Fruit fly (Drosophila melanogaster) S2 (cell line): Measurements from ENCODE around the gene maca.
A peak's percentile ranks its signal among the peaks of the same experiment; 100 is the strongest.

Experiments used
- CG8478 ChIP-seq: fragments of >200 bp; optimal IDR thresholded peaks from 2 replicates; lab custom pipeline; 2018
- CTCF ChIP-seq, 2 experiments: fragments of >200 bp; optimal IDR thresholded peaks; 2 replicates each; lab custom pipeline; 2018

The maca gene

DNA sequence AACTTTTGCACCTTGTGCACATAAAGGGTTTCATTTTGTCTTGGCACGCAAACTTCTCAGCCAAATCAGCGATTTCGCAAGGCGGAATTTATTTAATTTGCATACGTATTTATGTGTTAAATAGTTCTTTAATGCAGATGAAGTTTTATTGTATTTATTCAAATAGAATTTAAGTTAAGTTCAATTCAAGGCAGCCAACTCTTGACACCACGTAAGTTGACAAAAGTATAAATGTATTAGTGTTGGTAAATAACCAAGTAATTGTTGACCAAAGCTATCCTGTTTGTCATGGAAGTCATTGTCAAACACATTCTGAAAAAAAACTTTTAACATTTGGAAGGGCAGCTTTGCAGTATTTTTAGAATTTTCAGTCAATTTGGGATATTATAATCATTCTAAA, at the start of gene maca:
Gene maca (plus strand): TSS at position 301 of the 400 bp plus-strand sequence.
- no peak for TF ChIP-seq CG8478 (lab: Kevin White, UChicago)
- no peak for TF ChIP-seq CTCF (optimal IDR thresholded peaks at IDR 0.05; lab: Kevin White, UChicago)

DNA sequence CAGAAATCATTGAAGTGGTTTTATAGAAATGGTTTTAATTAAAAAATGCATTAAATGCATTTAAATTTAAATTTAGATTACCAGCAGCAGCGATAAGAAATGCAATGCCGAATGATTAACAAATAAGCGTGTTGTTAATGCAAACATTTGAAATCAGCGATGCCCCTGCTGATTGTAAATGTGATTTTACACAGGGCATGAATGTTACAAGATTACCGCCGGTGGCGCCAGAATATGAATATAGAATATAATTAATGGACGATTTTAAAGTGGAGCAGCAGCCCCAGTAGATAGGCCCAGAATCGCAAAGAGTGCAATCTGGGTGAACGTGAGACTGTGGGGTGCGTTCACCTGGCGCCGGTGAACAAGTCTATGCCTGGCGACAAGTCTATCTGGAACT, 48.3 kb upstream of the maca start:
- TF ChIP-seq CG8478 (lab: Kevin White, UChicago) (no peak), CTCF (optimal IDR thresholded peaks at IDR 0.05; lab: Kevin White, UChicago) (no peak)

DNA sequence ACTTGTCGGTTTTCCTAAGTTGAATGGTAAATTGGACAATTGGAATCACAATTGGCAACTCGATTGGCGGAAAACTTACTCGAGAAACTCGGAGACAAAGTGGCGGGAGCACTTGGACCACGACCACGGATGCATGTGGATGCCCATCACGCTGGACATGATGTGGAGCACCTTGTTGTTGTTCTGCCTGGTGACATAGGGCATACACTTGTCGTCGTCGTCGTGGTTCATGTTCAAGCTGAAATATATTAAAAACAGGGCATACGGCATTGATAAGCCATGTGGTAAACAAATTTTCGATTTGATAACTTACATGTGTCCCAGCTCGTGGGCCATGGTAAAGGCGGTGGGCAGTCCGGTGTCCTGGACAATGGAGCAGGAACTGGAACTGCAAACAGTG, 46.6 kb upstream of the maca start:
- no peak for TF ChIP-seq CG8478 (lab: Kevin White, UChicago)
- TF ChIP-seq CTCF (optimal IDR thresholded peaks at IDR 0.05; lab: Kevin White, UChicago), result no peak

DNA sequence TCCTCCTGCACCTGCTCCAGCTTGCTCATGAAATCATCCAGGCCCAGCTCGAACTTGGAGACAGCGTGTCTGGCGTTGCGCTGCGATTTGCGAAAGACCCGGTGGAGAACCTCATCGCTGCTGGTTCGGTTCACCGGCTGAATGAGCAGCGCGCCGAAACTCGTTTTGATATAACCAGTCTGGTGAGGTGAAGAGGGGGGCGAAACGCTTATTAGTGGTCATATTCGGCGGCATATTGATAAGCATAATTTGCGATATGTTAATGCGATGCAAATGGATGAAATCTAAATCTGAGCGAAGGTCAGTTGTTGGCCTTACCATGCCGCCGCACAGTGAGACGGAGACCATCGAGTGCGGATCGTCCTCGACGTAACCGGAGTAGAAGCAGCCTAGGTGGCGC, 45.7 kb upstream of the maca start:
- TF ChIP-seq CTCF (optimal IDR thresholded peaks at IDR 0.05; lab: Kevin White, UChicago) (no peak), CG8478 (lab: Kevin White, UChicago) (no peak)

DNA sequence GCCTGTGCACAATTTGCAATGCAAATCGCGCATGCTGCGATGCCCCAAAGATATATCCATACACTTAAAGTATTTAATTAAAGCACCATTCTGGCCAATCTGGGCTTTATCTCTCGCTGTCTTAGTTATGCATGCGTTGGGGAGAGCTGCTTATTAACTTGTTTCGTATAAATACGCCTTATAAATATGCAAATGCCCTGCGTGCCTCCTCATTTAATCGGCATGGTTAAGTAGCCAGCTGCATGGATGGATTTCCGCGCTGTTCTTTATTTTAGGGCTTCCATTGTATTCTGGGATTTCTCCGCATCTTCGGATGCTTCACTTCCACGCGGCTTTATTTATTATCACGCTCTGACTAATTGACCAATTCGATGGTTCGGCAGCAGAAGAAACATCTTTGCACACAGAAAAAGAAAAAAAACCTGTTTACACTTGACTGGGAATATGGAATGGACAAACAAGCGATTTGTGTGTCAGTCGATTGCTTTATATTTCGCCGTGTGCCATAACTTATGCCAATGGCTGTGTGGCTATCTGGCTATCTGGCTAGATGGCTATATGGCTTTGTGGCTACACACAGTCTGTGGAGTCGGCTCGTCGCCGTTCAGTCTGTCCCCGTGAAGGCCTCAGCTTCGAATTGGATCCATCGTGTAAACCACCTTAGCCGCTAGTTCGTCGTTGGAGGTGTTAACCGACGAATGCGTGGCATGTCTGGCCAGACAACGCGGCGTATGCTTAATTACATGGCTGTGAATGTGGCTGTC, 42.9 kb upstream of the maca start:
- TF ChIP-seq CTCF (optimal IDR thresholded peaks at IDR 0.05; lab: Kevin White, UChicago) (no peak), CG8478 (lab: Kevin White, UChicago) (no peak)

DNA sequence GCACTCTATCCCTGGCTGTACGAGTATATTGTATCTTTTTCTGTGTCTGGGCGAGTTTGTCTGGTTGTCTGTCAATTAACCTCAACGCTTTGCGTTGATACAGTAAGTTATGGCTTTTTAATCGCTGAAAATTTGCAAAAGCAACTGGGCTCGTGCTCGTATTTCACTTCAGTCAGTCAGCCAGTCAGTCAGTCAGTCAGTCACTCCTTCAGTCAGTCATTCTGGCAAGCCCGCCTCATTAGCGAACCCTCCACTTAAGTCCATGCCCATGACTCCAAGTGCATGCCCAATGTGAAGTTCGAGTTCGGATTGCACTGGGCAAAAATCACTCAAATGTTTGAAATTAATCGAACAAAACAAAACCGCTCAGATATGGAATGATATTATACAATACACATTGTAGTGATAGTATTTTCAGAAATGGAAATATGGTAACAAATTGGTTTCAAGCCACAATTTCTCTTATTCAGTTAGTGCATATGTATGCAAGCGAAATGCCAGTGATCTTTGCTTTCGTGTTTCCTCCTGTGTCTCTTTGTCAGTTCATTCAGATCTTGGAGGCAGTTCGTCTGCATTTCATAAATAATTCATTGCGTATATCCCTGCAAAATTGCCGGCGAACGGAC, 36.9 kb upstream of the maca start:
- TF ChIP-seq CTCF (optimal IDR thresholded peaks at IDR 0.05; lab: Kevin White, UChicago) (no peak), CG8478 (lab: Kevin White, UChicago) (no peak)

DNA sequence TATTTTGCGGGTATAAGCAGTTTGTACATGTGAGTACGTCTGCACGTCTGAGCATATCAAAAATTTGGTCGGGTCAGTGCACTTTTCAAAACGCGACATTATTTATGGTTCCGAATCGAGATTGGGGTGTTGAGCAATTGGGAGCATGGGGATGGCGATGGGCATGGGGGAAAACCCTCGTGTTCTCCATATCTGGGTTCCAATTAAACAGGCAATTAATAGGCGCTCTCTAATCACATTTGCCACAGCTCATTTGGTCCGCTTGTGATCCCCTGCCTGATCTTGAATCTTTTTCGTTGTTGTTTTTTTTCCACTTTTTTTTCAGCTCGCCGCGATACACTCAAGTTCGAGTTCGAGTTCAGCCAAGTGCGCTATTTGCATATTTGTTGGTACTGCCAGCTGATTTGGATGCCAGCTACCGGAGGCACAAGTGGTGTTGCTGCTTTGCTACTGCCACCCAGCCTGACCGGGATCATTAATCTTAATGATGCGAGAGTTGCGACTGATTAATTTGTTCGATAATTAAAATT, 36.2 kb upstream of the maca start:
- no peak for TF ChIP-seq CG8478 (lab: Kevin White, UChicago)
- no peak for TF ChIP-seq CTCF (optimal IDR thresholded peaks at IDR 0.05; lab: Kevin White, UChicago)

DNA sequence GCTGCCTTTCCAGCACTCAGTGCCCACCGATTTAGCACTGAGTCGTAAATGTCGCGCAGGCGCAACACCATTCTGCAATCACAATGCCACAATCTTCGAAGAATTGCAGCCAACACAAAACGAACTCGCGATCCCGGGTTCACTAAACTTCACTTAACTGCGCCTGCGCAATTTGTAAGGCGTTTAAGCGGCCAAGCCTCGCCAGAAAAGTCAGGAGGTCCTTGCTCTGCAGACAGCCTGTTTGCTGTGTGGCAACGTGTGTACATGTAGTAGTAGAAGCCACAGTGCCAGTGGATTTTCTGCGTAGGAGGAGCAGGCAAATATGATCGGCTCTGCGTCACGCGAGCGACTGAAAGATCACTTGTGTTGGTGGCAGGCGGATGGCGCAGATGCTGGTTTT, 31.2 kb upstream of the maca start:
- TF ChIP-seq CTCF (optimal IDR thresholded peaks at IDR 0.05; lab: Kevin White, UChicago) (no peak), CG8478 (lab: Kevin White, UChicago) (no peak)

DNA sequence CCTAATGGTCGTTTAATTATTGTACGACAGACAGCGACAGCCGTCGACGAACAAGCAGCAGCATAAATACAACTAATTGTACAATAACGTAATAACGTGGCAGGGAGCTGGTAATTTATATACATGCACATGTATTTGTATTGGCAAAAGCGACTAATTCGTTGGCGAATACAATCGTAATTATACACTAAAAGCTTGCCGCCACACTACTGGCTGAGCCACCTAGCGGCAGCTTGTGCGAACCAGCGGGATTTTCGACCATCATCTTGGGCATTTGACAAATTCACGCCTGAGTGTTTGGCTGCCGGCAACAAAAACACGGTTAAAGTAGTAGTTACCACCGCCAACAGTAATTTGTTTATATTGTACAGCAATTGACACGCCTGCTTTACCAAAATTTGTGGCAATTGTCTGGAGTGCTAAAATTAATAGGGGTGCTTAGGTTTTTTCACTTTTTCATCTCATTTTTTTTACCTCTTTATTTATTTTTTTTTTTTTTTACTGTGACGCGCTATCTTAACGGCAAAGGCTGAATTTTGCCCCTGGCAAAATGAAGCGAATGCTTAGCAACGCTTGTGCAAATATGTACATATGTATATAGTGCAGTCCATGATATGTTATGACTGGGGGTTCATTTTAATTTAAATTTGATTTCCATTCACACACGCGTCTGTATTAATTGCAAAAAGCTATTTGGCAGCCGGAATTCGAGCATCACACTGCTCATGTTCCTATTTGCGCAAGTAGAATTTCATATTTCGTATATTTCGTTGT, 26.2 kb upstream of the maca start:
- TF ChIP-seq CTCF (optimal IDR thresholded peaks at IDR 0.05; lab: Kevin White, UChicago) (peak; percentile 45 to 63), CG8478 (lab: Kevin White, UChicago) (no peak)

DNA sequence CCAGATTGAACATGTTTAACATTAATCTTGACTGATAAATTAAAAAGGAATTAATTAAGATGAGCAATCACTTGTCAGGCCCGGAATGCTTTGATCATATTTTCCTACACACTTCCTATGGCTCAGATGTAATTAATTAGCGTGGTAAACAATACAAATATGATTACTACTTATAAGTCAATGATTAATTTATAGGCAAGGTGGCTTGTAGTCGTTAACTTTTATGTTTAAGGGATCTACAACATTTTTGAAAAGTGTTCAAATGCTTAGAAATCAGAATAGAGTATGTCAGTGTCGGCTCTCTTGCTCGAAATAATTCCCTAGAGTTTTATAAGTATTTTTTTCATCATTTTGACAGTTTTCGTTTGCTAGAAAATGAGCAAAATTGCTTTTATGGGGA, 22.7 kb upstream of the maca start:
- no peak for TF ChIP-seq CTCF (optimal IDR thresholded peaks at IDR 0.05; lab: Kevin White, UChicago)
- no peak for TF ChIP-seq CG8478 (lab: Kevin White, UChicago)

DNA sequence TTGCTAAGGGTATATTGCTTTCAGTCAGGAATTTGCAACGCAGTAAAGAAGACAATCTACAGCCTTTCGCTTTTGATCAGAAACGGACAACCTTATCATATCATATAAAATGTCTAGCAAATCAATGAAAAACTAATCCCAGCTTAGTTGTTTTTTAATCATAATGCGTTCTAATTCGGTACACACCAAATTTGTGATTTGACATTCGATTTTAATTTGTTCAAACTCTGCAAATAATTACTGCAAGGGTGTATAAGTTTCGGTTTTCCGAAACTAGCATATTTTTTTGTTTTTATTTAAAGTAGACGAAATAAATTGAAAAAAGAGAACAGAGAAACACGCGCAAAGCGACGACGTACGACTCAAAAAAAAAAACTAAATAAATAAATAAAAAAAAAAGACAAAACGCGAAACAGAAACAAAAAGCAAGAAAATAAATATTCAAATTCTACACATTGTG, 21.6 kb upstream of the maca start:
- TF ChIP-seq CTCF (optimal IDR thresholded peaks at IDR 0.05; lab: Kevin White, UChicago) (no peak), CG8478 (lab: Kevin White, UChicago) (no peak)

DNA sequence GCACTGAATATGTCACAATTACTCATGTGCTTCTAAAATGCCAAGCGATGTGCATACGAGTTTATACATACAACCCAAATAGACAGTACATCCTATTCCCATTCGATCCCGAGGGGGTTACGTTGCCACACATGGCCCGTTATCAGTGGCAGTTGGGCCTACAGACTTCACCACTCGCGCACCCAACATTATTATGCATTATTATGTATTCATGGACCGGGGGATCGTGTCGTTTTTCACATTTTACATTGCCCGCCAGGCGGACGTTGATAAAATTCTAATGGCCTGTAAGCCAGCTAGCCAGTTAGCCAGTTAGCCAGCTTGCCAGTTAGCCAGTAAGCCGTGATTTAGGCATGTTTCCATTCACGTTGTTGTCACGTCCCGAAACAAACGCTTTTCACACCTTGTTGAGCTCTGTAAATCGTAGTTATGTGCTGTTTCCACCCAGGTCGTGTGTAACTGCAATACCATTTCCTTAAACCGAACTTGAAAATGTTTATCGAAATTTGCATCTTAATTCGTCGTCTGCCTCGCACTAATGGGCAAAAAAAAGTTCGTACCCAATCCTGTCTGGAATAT, 21.0 kb upstream of the maca start:
- TF ChIP-seq CTCF (optimal IDR thresholded peaks at IDR 0.05; lab: Kevin White, UChicago), result no peak
- no peak for TF ChIP-seq CG8478 (lab: Kevin White, UChicago)

DNA sequence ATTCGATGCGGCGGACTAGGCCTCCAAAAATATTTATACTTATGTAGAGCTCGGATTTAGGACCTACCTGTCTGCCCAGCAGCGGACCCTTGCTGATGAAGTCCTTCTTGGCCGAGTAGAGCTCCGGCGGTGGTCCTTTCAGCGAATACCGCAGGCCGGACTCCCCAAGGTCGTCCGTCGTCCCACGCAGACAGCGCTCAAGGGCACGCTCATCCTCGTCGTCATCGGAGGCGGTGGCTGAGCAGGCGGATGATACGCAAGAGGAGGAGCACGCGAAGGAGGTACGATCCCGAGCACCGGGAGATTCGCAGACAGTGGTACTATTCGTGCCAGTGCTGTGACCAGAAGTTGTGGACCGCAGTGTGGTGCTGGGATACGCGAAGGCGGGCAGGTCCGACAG, 19.6 kb upstream of the maca start:
- TF ChIP-seq CTCF (optimal IDR thresholded peaks at IDR 0.05; lab: Kevin White, UChicago) (no peak), CG8478 (lab: Kevin White, UChicago) (no peak)

DNA sequence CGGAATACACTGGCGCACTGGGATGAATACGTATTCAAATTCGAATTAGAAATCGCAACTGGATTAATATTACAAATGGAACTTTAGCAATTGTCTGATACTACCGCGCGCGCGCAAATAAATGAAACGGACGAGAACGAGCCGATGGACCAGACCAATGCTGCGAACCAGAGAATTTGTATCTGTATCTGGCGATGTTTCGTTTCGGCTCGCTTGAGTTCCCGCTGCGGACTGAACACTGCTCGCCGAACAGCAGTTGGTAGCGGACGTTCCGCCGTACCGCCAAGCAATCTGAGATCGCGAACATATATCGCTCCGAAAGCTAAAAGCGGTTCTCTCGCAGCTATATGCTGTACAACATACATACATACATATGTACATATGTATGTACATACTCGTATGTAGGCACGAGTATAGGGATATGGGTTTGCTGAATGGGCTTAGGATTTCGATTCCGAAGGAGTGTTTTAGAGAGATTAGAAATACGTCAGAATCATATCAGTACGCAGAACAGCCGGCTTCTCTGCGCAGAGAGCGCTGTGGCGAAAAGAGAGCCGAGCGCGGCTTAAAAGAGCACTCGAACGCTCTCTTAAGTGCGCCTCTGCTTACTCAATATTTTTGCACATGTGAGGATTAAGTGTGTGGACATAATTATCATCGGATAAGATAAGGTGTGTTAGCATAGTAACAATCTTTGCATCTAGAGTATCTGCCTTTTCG, 18.3 kb upstream of the maca start, which contains the start of gene AdamTS-A:
Gene AdamTS-A (minus strand): TSS at position 221 of the 720 bp plus-strand sequence.
- TF ChIP-seq CG8478 (lab: Kevin White, UChicago) (no peak), CTCF (optimal IDR thresholded peaks at IDR 0.05; lab: Kevin White, UChicago) (no peak)
